Fruit fly (Drosophila melanogaster) whole organism, pupa: ENCODE results near the gene CG5535.

Source experiments
- CG10348 ChIP-seq: fragments of 200-800 bp; sonication (Bioruptor generic); IDR thresholded peaks from 2 replicates; pipeline ENCODE4 v1.3.6; 2022; ENCODE audit warnings: missing biosample characterization, missing genetic modification characterization
- CG12605 ChIP-seq: fragments of 200-800 bp; sonication (Bioruptor generic); IDR thresholded peaks from 2 replicates; pipeline ENCODE4 v1.3.6; 2022; ENCODE audit warnings: missing biosample characterization, missing genetic modification characterization
- CG14655 ChIP-seq: fragments of 200-800 bp; sonication (Bioruptor generic); optimal IDR thresholded peaks from 3 replicates; lab custom pipeline; 2017; ENCODE audit warnings: mild to moderate bottlenecking, missing biosample characterization, missing genetic modification reagents, missing genetic modification characterization
- CG17806 ChIP-seq: fragments of 200-800 bp; sonication (Bioruptor generic); optimal IDR thresholded peaks from 2 replicates; lab custom pipeline; 2018; ENCODE audit warnings: missing biosample characterization, mild to moderate bottlenecking, missing genetic modification characterization, moderate library complexity
- CG32121 ChIP-seq: fragments of 200-800 bp; sonication (Bioruptor generic); IDR thresholded peaks from 2 replicates; pipeline ENCODE4 v1.3.6; 2022; ENCODE audit warnings: missing biosample characterization, missing genetic modification characterization
- CG4496 ChIP-seq: fragments of 200-800 bp; sonication (Bioruptor generic); IDR thresholded peaks from 3 replicates; pipeline ENCODE4 v1.3.6; 2022; ENCODE audit warnings: missing biosample characterization, missing genetic modification characterization
- CG8301 ChIP-seq: fragments of 200-800 bp; sonication (Bioruptor generic); optimal IDR thresholded peaks from 2 replicates; lab custom pipeline; 2018; ENCODE audit warnings: missing biosample characterization, mild to moderate bottlenecking, missing genetic modification characterization
- D1 ChIP-seq: fragments of 200-800 bp; sonication (Bioruptor generic); optimal IDR thresholded peaks from 2 replicates; lab custom pipeline; 2018; ENCODE audit warnings: missing biosample characterization, mild to moderate bottlenecking, missing genetic modification characterization, moderate library complexity
- EcR ChIP-seq: fragments of 200-800 bp; sonication (Bioruptor generic); optimal IDR thresholded peaks from 3 replicates; lab custom pipeline; 2019; ENCODE audit warnings: missing biosample characterization, missing genetic modification characterization, mild to moderate bottlenecking, moderate library complexity, missing genetic modification reagents
- Snoo ChIP-seq: fragments of 200-800 bp; sonication (Bioruptor generic); optimal IDR thresholded peaks from 3 replicates; lab custom pipeline; 2017; ENCODE audit warnings: missing biosample characterization, mild to moderate bottlenecking, missing genetic modification characterization, inconsistent platforms
- fd96Ca ChIP-seq: fragments of 200-800 bp; sonication (Bioruptor generic); IDR thresholded peaks from 3 replicates; pipeline ENCODE4 v1.3.6; 2022; ENCODE audit warnings: missing biosample characterization, missing genetic modification characterization
- gl ChIP-seq: fragments of 200-800 bp; sonication (Bioruptor generic); optimal IDR thresholded peaks from 2 replicates; lab custom pipeline; 2018; ENCODE audit warnings: missing biosample characterization, mild to moderate bottlenecking, missing genetic modification characterization

DNA sequence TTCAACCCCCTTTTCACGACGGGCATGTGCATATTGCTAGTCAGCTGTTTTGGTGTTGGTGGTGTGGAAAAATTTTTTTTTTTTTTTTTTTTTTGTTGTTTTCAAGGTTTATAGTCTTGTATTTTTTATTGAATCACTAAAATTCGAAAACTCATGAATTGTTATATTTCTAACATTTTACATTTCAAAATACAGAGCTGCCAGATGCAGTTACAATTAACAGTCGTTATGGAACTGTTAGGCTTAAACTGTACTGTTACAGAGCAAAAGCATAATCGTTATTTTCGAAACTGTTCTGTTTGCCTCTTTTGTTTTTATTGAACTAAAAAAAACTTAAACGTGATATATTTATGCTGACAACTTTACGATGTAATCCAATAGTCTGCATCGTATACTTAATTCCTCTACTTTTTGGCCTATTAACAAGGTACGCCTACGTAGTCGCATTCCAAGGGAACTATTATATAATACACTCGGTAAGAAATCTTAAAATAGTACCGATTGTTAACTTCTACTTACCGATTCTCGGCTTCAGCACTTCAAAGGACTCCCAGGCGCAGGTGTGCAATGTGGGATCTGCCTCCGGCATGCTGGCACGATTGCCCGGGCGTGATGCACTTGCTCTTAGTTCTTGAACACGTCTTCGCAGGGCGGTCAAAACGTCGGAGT, 50.1 kb downstream of the CG5535 start, which contains the start of gene CG32187:
- TF ChIP-seq CG17806 (tag; lab: Kevin White, UChicago) = no peak
- no peak for TF ChIP-seq CG14655 (GFP tag; lab: Kevin White, UChicago)
- TF ChIP-seq Snoo (tag; lab: Kevin White, UChicago) = no peak
- no peak for TF ChIP-seq D1 (tag; lab: Kevin White, UChicago)
- TF ChIP-seq EcR (GFP tag; lab: Kevin White, UChicago) = no peak
- no peak for TF ChIP-seq CG32121 (GFP tag; lab: Robert Waterston, UW)
- TF ChIP-seq fd96Ca = no peak
- TF ChIP-seq gl = no peak
- TF ChIP-seq CG4496 (GFP tag; lab: Robert Waterston, UW) = no peak
- no peak for TF ChIP-seq CG10348
- no peak for TF ChIP-seq CG12605 (GFP tag; lab: Robert Waterston, UW)
- no peak for TF ChIP-seq CG8301
